Fruit fly (Drosophila melanogaster) whole organism, embryonic: Measurements from ENCODE around the gene CG45079.

Source experiments
- Antp ChIP-seq: fragments of 200-800 bp; sonication (Bioruptor generic); optimal IDR thresholded peaks from 3 replicates; lab custom pipeline; 2016; ENCODE audit warnings: missing biosample characterization, missing genetic modification characterization
- Atf-2 ChIP-seq: fragments of 200-800 bp; sonication (Bioruptor generic); optimal IDR thresholded peaks from 2 replicates; lab custom pipeline; 2016; ENCODE audit warnings: missing biosample characterization, missing genetic modification characterization
- C15 ChIP-seq: fragments of 200-800 bp; sonication (Bioruptor generic); IDR thresholded peaks from 3 replicates; pipeline ENCODE4 v1.3.6; 2022; ENCODE audit warnings: missing biosample characterization, missing genetic modification characterization
- CG10209 ChIP-seq: fragments of 200-800 bp; sonication (Bioruptor generic); optimal IDR thresholded peaks from 3 replicates; lab custom pipeline; 2017; ENCODE audit warnings: missing biosample characterization, mild to moderate bottlenecking, missing genetic modification characterization, missing genetic modification reagents
- CG10321 ChIP-seq: fragments of 200-800 bp; sonication (Bioruptor generic); IDR thresholded peaks from 2 replicates; pipeline ENCODE4 v1.3.6; 2022; ENCODE audit warnings: missing biosample characterization, missing genetic modification characterization
- CG11560 ChIP-seq: fragments of 200-800 bp; sonication (Bioruptor generic); IDR thresholded peaks from 3 replicates; pipeline ENCODE4 v1.3.6; 2022; ENCODE audit warnings: missing biosample characterization, missing genetic modification characterization
- CG12104 ChIP-seq: fragments of 200-800 bp; sonication (Bioruptor generic); optimal IDR thresholded peaks from 3 replicates; lab custom pipeline; 2016; ENCODE audit warnings: missing biosample characterization, missing genetic modification characterization
- CG12236 ChIP-seq: fragments of 200-800 bp; sonication (Bioruptor generic); optimal IDR thresholded peaks from 2 replicates; lab custom pipeline; 2016; ENCODE audit warnings: missing biosample characterization, missing genetic modification characterization
- CG12744 ChIP-seq: fragments of 200-800 bp; sonication (Bioruptor generic); optimal IDR thresholded peaks from 2 replicates; lab custom pipeline; 2016; ENCODE audit warnings: missing biosample characterization, missing genetic modification characterization
- CG13123 ChIP-seq: fragments of 200-800 bp; sonication (Bioruptor generic); optimal IDR thresholded peaks from 2 replicates; lab custom pipeline; 2016; ENCODE audit warnings: missing biosample characterization, missing genetic modification characterization
- CG13775 ChIP-seq: fragments of 200-800 bp; sonication (Bioruptor generic); optimal IDR thresholded peaks from 3 replicates; lab custom pipeline; 2017; ENCODE audit warnings: missing biosample characterization, mild to moderate bottlenecking, missing genetic modification characterization
- CG14860 ChIP-seq: fragments of 200-800 bp; sonication (Bioruptor generic); IDR thresholded peaks from 3 replicates; pipeline ENCODE4 v1.3.6; 2022; ENCODE audit warnings: missing biosample characterization, missing genetic modification characterization; ENCODE audit not compliant: partially characterized antibody
- CG15073 ChIP-seq: fragments of 200-800 bp; sonication (Bioruptor generic); optimal IDR thresholded peaks from 2 replicates; lab custom pipeline; 2016; ENCODE audit warnings: missing biosample characterization, missing genetic modification characterization
- CG17829 ChIP-seq: fragments of 200-800 bp; optimal IDR thresholded peaks from 2 replicates; lab custom pipeline; 2019; ENCODE audit warnings: missing biosample characterization, mild to moderate bottlenecking, missing genetic modification characterization, moderate library complexity
- CG1792 ChIP-seq: fragments of 200-800 bp; sonication (Bioruptor generic); optimal IDR thresholded peaks from 2 replicates; lab custom pipeline; 2016; ENCODE audit warnings: missing biosample characterization, missing genetic modification characterization
- CG2678 ChIP-seq: fragments of 200-800 bp; sonication (Bioruptor generic); optimal IDR thresholded peaks from 3 replicates; lab custom pipeline; 2019; ENCODE audit warnings: missing biosample characterization, mild to moderate bottlenecking, missing genetic modification characterization, moderate library complexity
- CG33213 ChIP-seq: fragments of 200-800 bp; sonication (Bioruptor generic); optimal IDR thresholded peaks from 3 replicates; lab custom pipeline; 2016; ENCODE audit warnings: missing biosample characterization, missing genetic modification characterization
- CG4282 ChIP-seq: fragments of 200-800 bp; sonication (Bioruptor generic); optimal IDR thresholded peaks from 2 replicates; lab custom pipeline; 2016; ENCODE audit warnings: missing biosample characterization, missing genetic modification characterization
- CG5245 ChIP-seq: fragments of 200-800 bp; sonication (Bioruptor generic); optimal IDR thresholded peaks from 3 replicates; lab custom pipeline; 2016; ENCODE audit warnings: missing biosample characterization, missing genetic modification characterization
- CG6683 ChIP-seq: fragments of 200-800 bp; sonication (Bioruptor generic); optimal IDR thresholded peaks from 2 replicates; lab custom pipeline; 2017; ENCODE audit warnings: missing biosample characterization, mild to moderate bottlenecking, missing genetic modification characterization, missing genetic modification reagents
- CG7271 ChIP-seq: fragments of 200-800 bp; sonication (Bioruptor generic); optimal IDR thresholded peaks from 2 replicates; lab custom pipeline; 2018; ENCODE audit warnings: missing biosample characterization, mild to moderate bottlenecking, missing genetic modification characterization, moderate library complexity
- CG8089 ChIP-seq: fragments of 200-800 bp; sonication (Bioruptor generic); optimal IDR thresholded peaks from 3 replicates; lab custom pipeline; 2016; ENCODE audit warnings: missing biosample characterization, missing genetic modification characterization
- CG9609 ChIP-seq: fragments of 200-800 bp; sonication (Bioruptor generic); optimal IDR thresholded peaks from 3 replicates; lab custom pipeline; 2016; ENCODE audit warnings: missing biosample characterization, missing genetic modification characterization
- Dek ChIP-seq: fragments of 200-800 bp; sonication (Bioruptor generic); optimal IDR thresholded peaks from 3 replicates; lab custom pipeline; 2019; ENCODE audit warnings: missing biosample characterization, mild to moderate bottlenecking, missing genetic modification characterization, moderate library complexity
- Jarid2 ChIP-seq: fragments of 200-800 bp; sonication (Bioruptor generic); optimal IDR thresholded peaks from 3 replicates; lab custom pipeline; 2017; ENCODE audit warnings: mild to moderate bottlenecking, missing biosample characterization, missing genetic modification reagents, missing genetic modification characterization
- MESR4 ChIP-seq: fragments of 200-800 bp; sonication (Bioruptor generic); optimal IDR thresholded peaks from 2 replicates; lab custom pipeline; 2018; ENCODE audit warnings: missing biosample characterization, mild to moderate bottlenecking, missing genetic modification characterization, moderate library complexity
- Mes4 ChIP-seq: fragments of 200-800 bp; sonication (Bioruptor generic); optimal IDR thresholded peaks from 2 replicates; lab custom pipeline; 2016; ENCODE audit warnings: missing biosample characterization, missing genetic modification characterization
- NFAT ChIP-seq: fragments of 200-800 bp; sonication (Bioruptor generic); IDR thresholded peaks from 2 replicates; pipeline ENCODE4 v1.3.6; 2022; ENCODE audit warnings: missing biosample characterization, missing genetic modification characterization
- Neu2 ChIP-seq: fragments of 200-800 bp; sonication (Bioruptor generic); optimal IDR thresholded peaks from 3 replicates; lab custom pipeline; 2016; ENCODE audit warnings: missing biosample characterization, missing genetic modification characterization, borderline replicate concordance
- Rx ChIP-seq: fragments of 200-800 bp; sonication (Bioruptor generic); IDR thresholded peaks from 2 replicates; pipeline ENCODE4 v1.3.6; 2022; ENCODE audit warnings: missing biosample characterization, missing genetic modification characterization
- Scr ChIP-seq: fragments of 200-800 bp; sonication (Bioruptor generic); IDR thresholded peaks from 2 replicates; pipeline ENCODE4 v1.3.6; 2022; ENCODE audit warnings: missing biosample characterization, missing genetic modification characterization; ENCODE audit not compliant: partially characterized antibody
- Sox102F ChIP-seq: fragments of 200-800 bp; sonication (Bioruptor generic); optimal IDR thresholded peaks from 2 replicates; lab custom pipeline; 2018; ENCODE audit warnings: missing biosample characterization, mild to moderate bottlenecking, missing genetic modification characterization, moderate library complexity
- Trl ChIP-seq, 3 experiments: fragments of >200 bp in 2 of 3; fragments of 200-800 bp in 1 of 3; sonication (Bioruptor generic) in 1 of 3; optimal IDR thresholded peaks; 2 replicates in 1 of 3; 3 replicates in 2 of 3; lab custom pipeline; 2016 to 2017; ENCODE audit warnings: missing biosample characterization in 1 of 3, missing genetic modification characterization in 1 of 3
- ato ChIP-seq: fragments of 200-800 bp; sonication (Bioruptor generic); IDR thresholded peaks from 2 replicates; pipeline ENCODE4 v1.3.6; 2022; ENCODE audit warnings: missing biosample characterization, missing genetic modification characterization; ENCODE audit not compliant: partially characterized antibody
- bsh ChIP-seq, 2 experiments: fragments of 200-800 bp; sonication (Bioruptor generic); optimal IDR thresholded peaks; 2 replicates each; lab custom pipeline; 2017 to 2018; ENCODE audit warnings: mild to moderate bottlenecking in 2 of 2, missing biosample characterization in 2 of 2, missing genetic modification characterization in 2 of 2, moderate library complexity in 1 of 2
- chm ChIP-seq: fragments of 200-800 bp; sonication (Bioruptor generic); IDR thresholded peaks from 2 replicates; pipeline ENCODE4 v1.3.6; 2022; ENCODE audit warnings: missing biosample characterization, missing genetic modification characterization
- crc ChIP-seq: fragments of 200-800 bp; sonication (Bioruptor generic); optimal IDR thresholded peaks from 2 replicates; lab custom pipeline; 2016; ENCODE audit warnings: missing biosample characterization, missing genetic modification characterization
- cwo ChIP-seq: fragments of 200-800 bp; sonication (Bioruptor generic); optimal IDR thresholded peaks from 3 replicates; lab custom pipeline; 2017; ENCODE audit warnings: missing biosample characterization, missing genetic modification characterization, mild to moderate bottlenecking, moderate library complexity, missing genetic modification reagents
- gfzf ChIP-seq: fragments of 200-800 bp; sonication (Bioruptor generic); optimal IDR thresholded peaks from 2 replicates; lab custom pipeline; 2016; ENCODE audit warnings: missing biosample characterization, mild to moderate bottlenecking, missing genetic modification characterization, moderate library complexity
- gsb ChIP-seq: fragments of 200-800 bp; sonication (Bioruptor generic); IDR thresholded peaks from 2 replicates; pipeline ENCODE4 v1.3.6; 2022; ENCODE audit warnings: missing biosample characterization, missing genetic modification characterization
- mld ChIP-seq: fragments of 200-800 bp; sonication (Bioruptor generic); IDR thresholded peaks from 3 replicates; pipeline ENCODE4 v1.3.6; 2022; ENCODE audit warnings: missing biosample characterization, missing genetic modification characterization; ENCODE audit not compliant: partially characterized antibody
- nmo ChIP-seq: fragments of 200-800 bp; sonication (Bioruptor generic); optimal IDR thresholded peaks from 2 replicates; lab custom pipeline; 2018; ENCODE audit warnings: missing biosample characterization, mild to moderate bottlenecking, missing genetic modification characterization, moderate library complexity
- psq ChIP-seq: fragments of 200-800 bp; sonication (Bioruptor generic); optimal IDR thresholded peaks from 2 replicates; lab custom pipeline; 2017; ENCODE audit warnings: missing biosample characterization, missing genetic modification characterization
- ranshi ChIP-seq: fragments of 200-800 bp; sonication (Bioruptor generic); IDR thresholded peaks from 2 replicates; pipeline ENCODE4 v1.3.6; 2022; ENCODE audit warnings: missing biosample characterization, missing genetic modification characterization
- salm ChIP-seq: fragments of 200-800 bp; sonication (Bioruptor generic); optimal IDR thresholded peaks from 2 replicates; lab custom pipeline; 2018; ENCODE audit warnings: missing biosample characterization, mild to moderate bottlenecking, missing genetic modification characterization
- schlank ChIP-seq: fragments of 200-800 bp; sonication (Bioruptor generic); optimal IDR thresholded peaks from 2 replicates; lab custom pipeline; 2018; ENCODE audit warnings: missing biosample characterization, mild to moderate bottlenecking, missing genetic modification characterization
- sens ChIP-seq: fragments of 200-800 bp; sonication (Bioruptor generic); peaks from one replicate; lab custom pipeline; 2016; ENCODE audit warnings: missing biosample characterization, missing genetic modification characterization
- sqz ChIP-seq: fragments of 200-800 bp; sonication (Bioruptor generic); optimal IDR thresholded peaks from 3 replicates; lab custom pipeline; 2018; ENCODE audit warnings: missing biosample characterization, mild to moderate bottlenecking, missing genetic modification characterization
- unpg ChIP-seq: fragments of 200-800 bp; sonication (Bioruptor generic); optimal IDR thresholded peaks from 3 replicates; lab custom pipeline; 2018; ENCODE audit warnings: missing biosample characterization, mild to moderate bottlenecking, missing genetic modification characterization, moderate library complexity

Gene CG45079

DNA sequence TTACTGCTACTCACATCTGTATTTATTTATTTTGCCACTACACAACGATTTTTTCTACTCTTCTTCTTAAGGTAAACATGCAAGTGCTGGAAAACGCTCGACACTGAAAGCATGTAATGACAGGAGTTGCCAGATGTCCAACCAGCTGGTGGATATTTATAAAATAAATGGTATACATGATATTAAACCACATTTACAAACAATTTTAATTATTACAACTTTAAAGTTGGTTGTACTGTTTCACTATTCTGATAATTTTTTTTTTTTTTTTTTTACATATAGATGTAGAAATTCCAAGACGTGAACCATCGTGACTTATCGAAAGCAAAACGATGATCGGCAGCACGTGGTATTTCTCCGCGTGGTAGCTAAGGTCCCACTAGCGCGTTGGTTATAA, 44.4 kb upstream of the CG45079 start, which contains the start of the genes Keap1 and kuk (continued):
- TF ChIP-seq bsh (GFP tag; optimal IDR thresholded peaks at IDR 0.05; lab: Kevin White, UChicago) (peak in 1 of 2 experiments; percentile 24), NFAT (peak; percentile 50; the same call in 1 of the 2 replicates), Scr (GFP tag; lab: Robert Waterston, UW) (peak; percentile 88), CG12104 (GFP tag; lab: Kevin White, UChicago) (peak; percentile 51), Antp (GFP tag; lab: Kevin White, UChicago) (peak; percentile 48), unpg (GFP tag; lab: Kevin White, UChicago) (peak; percentile 26), CG1792 (GFP tag; lab: Kevin White, UChicago) (no peak), CG15073 (no peak), mld (GFP tag; lab: Robert Waterston, UW) (0 out of 3 replicates have a peak, but pooled peaks have one; percentile 49), Dek (tag; lab: Kevin White, UChicago) (peak; percentile 52), CG5245 (GFP tag; lab: Kevin White, UChicago) (peak; percentile 21), CG13775 (peak; percentile 53), CG11560 (peak; percentile 13; the same call in 1 of the 3 replicates), CG6683 (GFP tag; lab: Kevin White, UChicago) (no peak), CG4282 (no peak), schlank (tag; lab: Kevin White, UChicago) (peak; percentile 44), CG2678 (tag; lab: Kevin White, UChicago) (peak; percentile 12), CG14860 (GFP tag; lab: Robert Waterston, UW) (peak; percentile 68), CG8089 (GFP tag; lab: Kevin White, UChicago) (peak; percentile 24), CG12744 (GFP tag; lab: Kevin White, UChicago) (peak; percentile 49), psq (GFP tag; lab: Kevin White, UChicago) (peak; percentile 27), CG9609 (GFP tag; lab: Kevin White, UChicago) (peak; percentile 53), Atf-2 (GFP tag; lab: Kevin White, UChicago) (peak; percentile 27), Trl (optimal IDR thresholded peaks at IDR 0.05; lab: Kevin White, UChicago) (peak in 1 of 2 experiments; percentile 4), Trl (GFP tag; optimal IDR thresholded peaks at IDR 0.05; lab: Kevin White, UChicago) (peak; percentile 71), Rx (GFP tag; lab: Robert Waterston, UW) (peak; percentile 5; the same call in 1 of the 2 replicates), Mes4 (GFP tag; lab: Kevin White, UChicago) (peak; percentile 7), chm (GFP tag; lab: Robert Waterston, UW) (no peak), sqz (GFP tag; lab: Kevin White, UChicago) (peak; percentile 48), MESR4 (GFP tag; lab: Kevin White, UChicago) (no peak), gsb (GFP tag; lab: Robert Waterston, UW) (no peak), ranshi (peak; percentile 67), Neu2 (GFP tag; lab: Kevin White, UChicago) (no peak), CG17829 (peak; percentile 43), C15 (GFP tag; lab: Robert Waterston, UW) (no peak), cwo (GFP tag; lab: Kevin White, UChicago) (no peak), sens (GFP tag; lab: Kevin White, UChicago) (peak; percentile 89), gfzf (GFP tag; lab: Kevin White, UChicago) (peak; percentile 94), Sox102F (GFP tag; lab: Kevin White, UChicago) (peak; percentile 22), CG10209 (peak; percentile 41), ato (no peak; the same call in 1 of the 2 replicates), nmo (peak; percentile 80), CG13123 (GFP tag; lab: Kevin White, UChicago) (peak; percentile 66), salm (tag; lab: Kevin White, UChicago) (no peak), CG10321 (no peak), Jarid2 (GFP tag; lab: Kevin White, UChicago) (peak; percentile 16), crc (no peak), CG12236 (GFP tag; lab: Kevin White, UChicago) (no peak), CG7271 (tag; lab: Kevin White, UChicago) (peak; percentile 17), CG33213 (GFP tag; lab: Kevin White, UChicago) (peak; percentile 77)
